Fruit fly (Drosophila melanogaster) whole organism, prepupa: ENCODE data around the gene Usp1.

Experiments
- Blimp-1 ChIP-seq: fragments of 200-800 bp; sonication (Bioruptor generic); optimal IDR thresholded peaks from 3 replicates; lab custom pipeline; 2017; ENCODE audit warnings: missing biosample characterization, missing genetic modification characterization, mild to moderate bottlenecking, moderate library complexity, missing genetic modification reagents
- CG10669 ChIP-seq: fragments of 200-800 bp; sonication (Bioruptor generic); optimal IDR thresholded peaks from 3 replicates; lab custom pipeline; 2018; ENCODE audit warnings: missing biosample characterization, mild to moderate bottlenecking, missing genetic modification characterization, moderate library complexity
- CG15336 ChIP-seq: fragments of 200-800 bp; sonication (Bioruptor generic); IDR thresholded peaks from 2 replicates; pipeline ENCODE4 v1.3.6; 2022; ENCODE audit warnings: missing biosample characterization, missing genetic modification characterization
- CG1621 ChIP-seq: fragments of 200-800 bp; sonication (Bioruptor generic); optimal IDR thresholded peaks from 3 replicates; lab custom pipeline; 2018; ENCODE audit warnings: missing biosample characterization, mild to moderate bottlenecking, missing genetic modification characterization
- CG3032 ChIP-seq: fragments of 200-800 bp; optimal IDR thresholded peaks from 2 replicates; lab custom pipeline; 2019; ENCODE audit warnings: missing biosample characterization, mild to moderate bottlenecking, missing genetic modification characterization, moderate library complexity
- CG31627 ChIP-seq: fragments of 200-800 bp; sonication (Bioruptor generic); optimal IDR thresholded peaks from 3 replicates; lab custom pipeline; 2016; ENCODE audit warnings: missing biosample characterization, missing genetic modification characterization
- CG32006 ChIP-seq: fragments of 200-800 bp; sonication (Bioruptor generic); optimal IDR thresholded peaks from 3 replicates; lab custom pipeline; 2017; ENCODE audit warnings: missing biosample characterization, mild to moderate bottlenecking, missing genetic modification characterization
- CG3919 ChIP-seq: fragments of 200-800 bp; sonication (Bioruptor generic); optimal IDR thresholded peaks from 3 replicates; lab custom pipeline; 2016; ENCODE audit warnings: missing biosample characterization, missing genetic modification characterization
- CG4318 ChIP-seq: fragments of 200-800 bp; sonication (Bioruptor generic); optimal IDR thresholded peaks from 3 replicates; lab custom pipeline; 2017; ENCODE audit warnings: missing biosample characterization, mild to moderate bottlenecking, missing genetic modification characterization
- CG6163 ChIP-seq: fragments of 200-800 bp; sonication (Bioruptor generic); IDR thresholded peaks from 3 replicates; pipeline ENCODE4 v1.3.6; 2022; ENCODE audit warnings: missing biosample characterization, missing genetic modification characterization
- CG6276 ChIP-seq: fragments of 200-800 bp; sonication (Bioruptor generic); optimal IDR thresholded peaks from 2 replicates; lab custom pipeline; 2017; ENCODE audit warnings: missing biosample characterization, mild to moderate bottlenecking, missing genetic modification characterization
- CG6792 ChIP-seq: fragments of 200-800 bp; sonication (Bioruptor generic); optimal IDR thresholded peaks from 3 replicates; lab custom pipeline; 2016; ENCODE audit warnings: missing biosample characterization, missing genetic modification characterization
- CG7368 ChIP-seq: fragments of 200-800 bp; sonication (Bioruptor generic); optimal IDR thresholded peaks from 3 replicates; lab custom pipeline; 2016; ENCODE audit warnings: missing biosample characterization, missing genetic modification characterization
- CG8632 ChIP-seq: fragments of 200-800 bp; sonication (Bioruptor generic); optimal IDR thresholded peaks from 3 replicates; lab custom pipeline; 2016; ENCODE audit warnings: missing biosample characterization, missing genetic modification characterization
- CG9139 ChIP-seq: fragments of 200-800 bp; sonication (Bioruptor generic); optimal IDR thresholded peaks from 3 replicates; lab custom pipeline; 2017; ENCODE audit warnings: missing biosample characterization, mild to moderate bottlenecking, missing genetic modification characterization
- Eip78C ChIP-seq: fragments of 200-800 bp; sonication (Bioruptor generic); peaks from one replicate; lab custom pipeline; 2016; ENCODE audit warnings: missing biosample characterization, missing genetic modification characterization
- Eip93F ChIP-seq: fragments of 200-800 bp; sonication (Bioruptor generic); optimal IDR thresholded peaks from 2 replicates; lab custom pipeline; 2016; ENCODE audit warnings: missing biosample characterization, mild to moderate bottlenecking, missing genetic modification characterization
- Ets21C ChIP-seq: fragments of 200-800 bp; sonication (Bioruptor generic); optimal IDR thresholded peaks from 3 replicates; lab custom pipeline; 2016; ENCODE audit warnings: missing biosample characterization, missing genetic modification characterization
- Ets96B ChIP-seq: fragments of 200-800 bp; optimal IDR thresholded peaks from 2 replicates; lab custom pipeline; 2019; ENCODE audit warnings: missing biosample characterization, mild to moderate bottlenecking, missing genetic modification characterization, moderate library complexity
- Gug ChIP-seq: fragments of 200-800 bp; sonication (Bioruptor generic); IDR thresholded peaks from 2 replicates; pipeline ENCODE4 v1.3.6; 2022; ENCODE audit warnings: missing biosample characterization, missing genetic modification characterization
- Hr38 ChIP-seq: sonication (Bioruptor generic); optimal IDR thresholded peaks from 2 replicates; lab custom pipeline; 2016; ENCODE audit warnings: missing biosample characterization, missing genetic modification characterization
- Hr39 ChIP-seq: fragments of 200-800 bp; sonication (Bioruptor generic); optimal IDR thresholded peaks from 2 replicates; lab custom pipeline; 2016; ENCODE audit warnings: missing biosample characterization, missing genetic modification characterization
- Hr4 ChIP-seq: fragments of 200-800 bp; sonication (Bioruptor generic); optimal IDR thresholded peaks from 3 replicates; lab custom pipeline; 2016; ENCODE audit warnings: missing biosample characterization, missing genetic modification characterization
- Lpt ChIP-seq: fragments of 200-800 bp; sonication (Bioruptor generic); optimal IDR thresholded peaks from 3 replicates; lab custom pipeline; 2016; ENCODE audit warnings: missing biosample characterization, missing genetic modification characterization
- Met ChIP-seq: fragments of 200-800 bp; sonication (Bioruptor generic); optimal IDR thresholded peaks from 3 replicates; lab custom pipeline; 2016; ENCODE audit warnings: missing biosample characterization, missing genetic modification characterization
- Smox ChIP-seq: fragments of 200-800 bp; sonication (Bioruptor generic); optimal IDR thresholded peaks from 3 replicates; lab custom pipeline; 2016; ENCODE audit warnings: missing biosample characterization, missing genetic modification characterization
- Sox102F ChIP-seq: fragments of 200-800 bp; sonication (Bioruptor generic); optimal IDR thresholded peaks from 2 replicates; lab custom pipeline; 2016; ENCODE audit warnings: missing biosample characterization, mild to moderate bottlenecking, missing genetic modification characterization
- Sox14 ChIP-seq: fragments of 200-800 bp; sonication (Bioruptor generic); optimal IDR thresholded peaks from 3 replicates; lab custom pipeline; 2016; ENCODE audit warnings: missing biosample characterization, missing genetic modification characterization
- Sox15 ChIP-seq: fragments of 200-800 bp; sonication (Bioruptor generic); optimal IDR thresholded peaks from 3 replicates; lab custom pipeline; 2016; ENCODE audit warnings: missing biosample characterization, missing genetic modification characterization
- acj6 ChIP-seq: fragments of 200-800 bp; sonication (Bioruptor generic); optimal IDR thresholded peaks from 3 replicates; lab custom pipeline; 2016; ENCODE audit warnings: missing biosample characterization, missing genetic modification characterization
- cyc ChIP-seq: fragments of 200-800 bp; sonication (Bioruptor generic); optimal IDR thresholded peaks from 3 replicates; lab custom pipeline; 2016; ENCODE audit warnings: missing biosample characterization, missing genetic modification characterization
- dac ChIP-seq: fragments of 200-800 bp; sonication (Bioruptor generic); optimal IDR thresholded peaks from 2 replicates; lab custom pipeline; 2017; ENCODE audit warnings: missing biosample characterization, mild to moderate bottlenecking, missing genetic modification characterization
- dsx ChIP-seq: fragments of 200-800 bp; optimal IDR thresholded peaks from 3 replicates; lab custom pipeline; 2019; ENCODE audit warnings: missing biosample characterization, mild to moderate bottlenecking, missing genetic modification characterization, moderate library complexity; ENCODE audit not compliant: poor library complexity, severe bottlenecking
- fd59A ChIP-seq: fragments of 200-800 bp; sonication (Bioruptor generic); optimal IDR thresholded peaks from 2 replicates; lab custom pipeline; 2017; ENCODE audit warnings: missing biosample characterization, mild to moderate bottlenecking, missing genetic modification characterization, missing genetic modification reagents
- lz ChIP-seq: fragments of 200-800 bp; sonication (Bioruptor generic); optimal IDR thresholded peaks from 3 replicates; lab custom pipeline; 2016; ENCODE audit warnings: missing biosample characterization, missing genetic modification characterization
- net ChIP-seq: fragments of 200-800 bp; sonication (Bioruptor generic); optimal IDR thresholded peaks from 3 replicates; lab custom pipeline; 2016; ENCODE audit warnings: missing biosample characterization, missing genetic modification characterization
- pdm3 ChIP-seq: fragments of 200-800 bp; sonication (Bioruptor generic); optimal IDR thresholded peaks from 3 replicates; lab custom pipeline; 2016; ENCODE audit warnings: missing biosample characterization, missing genetic modification characterization
- spab ChIP-seq: fragments of 200-800 bp; sonication (Bioruptor generic); optimal IDR thresholded peaks from 2 replicates; lab custom pipeline; 2017; ENCODE audit warnings: missing biosample characterization, mild to moderate bottlenecking, missing genetic modification characterization, missing genetic modification reagents
- ss ChIP-seq, 2 experiments: fragments of 200-800 bp; sonication (Bioruptor generic); optimal IDR thresholded peaks; 2 replicates in 1 of 2; 3 replicates in 1 of 2; lab custom pipeline; 2017 to 2018; ENCODE audit warnings: mild to moderate bottlenecking in 2 of 2, missing biosample characterization in 2 of 2, missing genetic modification characterization in 2 of 2, moderate library complexity in 1 of 2
- svp ChIP-seq: fragments of 200-800 bp; sonication (Bioruptor generic); peaks from one replicate; lab custom pipeline; 2016; ENCODE audit warnings: missing biosample characterization, missing genetic modification characterization

The Usp1 gene

DNA sequence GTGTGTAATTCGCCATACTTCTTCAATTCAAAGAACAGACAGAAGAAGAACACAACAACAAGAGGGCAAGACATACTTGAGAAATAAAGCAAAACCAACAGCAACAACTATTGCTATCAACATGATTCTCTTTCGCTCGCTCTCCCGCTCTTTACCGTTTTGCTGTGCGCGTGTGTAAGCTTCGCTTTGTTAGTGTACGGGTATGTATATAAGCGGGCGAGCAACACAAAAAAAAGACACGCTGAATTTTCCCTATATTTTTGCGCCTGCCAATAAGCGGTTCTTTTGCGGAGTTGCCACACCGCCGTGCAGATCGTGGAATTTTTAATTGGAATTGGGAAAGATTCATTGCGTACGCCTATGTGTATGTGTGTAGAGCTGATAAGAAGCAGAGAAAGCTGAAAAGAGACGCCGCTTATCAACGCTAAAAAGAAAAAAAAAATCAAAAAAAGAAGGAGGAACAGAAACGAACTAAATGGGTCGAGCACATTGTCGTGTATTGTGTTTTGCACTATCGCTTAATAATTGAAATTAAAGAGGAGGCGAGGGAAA, 13.9 kb upstream of the Usp1 start (continued):
- no peak for TF ChIP-seq CG31627 (GFP tag; lab: Kevin White, UChicago)
- no peak for TF ChIP-seq Ets21C (GFP tag; lab: Kevin White, UChicago)
- TF ChIP-seq Eip93F (GFP tag; lab: Kevin White, UChicago), result peak; percentile 31
- peak; percentile 58 for TF ChIP-seq CG3032 (tag; lab: Kevin White, UChicago)
- TF ChIP-seq CG8632 (GFP tag; lab: Kevin White, UChicago), result no peak
- TF ChIP-seq cyc, result no peak
- peak; percentile 15 for TF ChIP-seq acj6 (GFP tag; lab: Kevin White, UChicago)
- TF ChIP-seq Hr4, result peak; percentile 29
- TF ChIP-seq spab (GFP tag; lab: Kevin White, UChicago), result peak; percentile 56
- peak; percentile 13 for TF ChIP-seq Smox
- TF ChIP-seq CG6792 (GFP tag; lab: Kevin White, UChicago), result no peak
- TF ChIP-seq Gug (GFP tag; lab: Robert Waterston, UW), result no peak
- peak; percentile 66 for TF ChIP-seq CG1621 (tag; lab: Kevin White, UChicago)
- TF ChIP-seq Sox102F (GFP tag; lab: Kevin White, UChicago), result peak; percentile 10
- peak; percentile 65 for TF ChIP-seq dsx (GFP tag; lab: Kevin White, UChicago)
- TF ChIP-seq Hr39 (GFP tag; lab: Kevin White, UChicago), result no peak
- TF ChIP-seq Met, result peak; percentile 33
- peak; percentile 37 for TF ChIP-seq fd59A (GFP tag; lab: Kevin White, UChicago)
- TF ChIP-seq CG3919 (GFP tag; lab: Kevin White, UChicago), result peak; percentile 26
- no peak for TF ChIP-seq Hr38
- peak; percentile 79 for TF ChIP-seq CG9139
- TF ChIP-seq Sox14 (GFP tag; lab: Kevin White, UChicago), result no peak
- TF ChIP-seq, all 60 proteins: peak for 38

DNA sequence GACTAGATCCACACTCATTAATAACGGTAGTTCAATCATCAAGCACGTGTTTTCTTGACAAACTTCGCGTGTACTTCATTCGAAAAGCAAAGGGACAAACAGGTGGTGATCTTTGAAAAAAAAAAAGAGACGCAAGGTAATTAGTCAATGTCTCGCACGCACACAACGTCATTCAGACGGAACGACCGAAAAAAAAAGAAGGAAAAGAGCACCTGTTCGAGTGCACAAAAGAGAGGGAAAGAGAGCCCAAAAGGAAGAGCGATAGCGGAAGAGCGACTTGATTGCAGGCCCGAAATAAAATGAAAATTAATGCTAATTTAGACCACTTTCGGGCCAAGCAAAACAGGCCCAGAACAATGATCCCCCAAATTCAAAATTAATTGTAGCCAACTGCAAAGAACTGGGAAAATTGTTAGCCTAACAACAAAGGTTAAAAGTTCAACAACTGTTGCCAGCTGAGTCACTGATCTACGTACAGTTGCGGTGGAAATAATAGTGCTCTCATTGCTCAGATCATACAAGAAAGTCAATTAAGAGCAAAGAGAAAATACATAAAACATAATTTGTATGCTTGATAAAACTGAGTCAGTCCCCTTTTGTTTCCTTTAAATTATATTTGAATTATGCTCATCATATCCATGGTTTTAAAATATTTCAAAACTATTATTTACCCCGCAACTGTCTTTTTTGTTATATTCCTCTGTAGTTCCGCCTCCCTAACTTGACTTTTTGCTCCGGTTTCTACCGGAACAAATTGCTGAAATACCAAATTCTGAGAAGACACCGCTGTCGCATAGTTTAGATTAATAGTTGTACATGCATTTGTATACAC, 13.1 kb upstream of the Usp1 start:
- TF ChIP-seq Gug (GFP tag; lab: Robert Waterston, UW), result no peak
- no peak for TF ChIP-seq CG3919 (GFP tag; lab: Kevin White, UChicago)
- TF ChIP-seq svp (GFP tag; lab: Kevin White, UChicago), result peak; percentile 81
- no peak for TF ChIP-seq CG4318 (GFP tag; lab: Kevin White, UChicago)
- TF ChIP-seq pdm3 (GFP tag; lab: Kevin White, UChicago), result no peak
- TF ChIP-seq CG7368 (GFP tag; lab: Kevin White, UChicago), result no peak
- peak; percentile 37 for TF ChIP-seq Hr4
- TF ChIP-seq Sox15 (GFP tag; lab: Kevin White, UChicago), result no peak
- TF ChIP-seq Blimp-1 (GFP tag; lab: Kevin White, UChicago), result no peak
- no peak for TF ChIP-seq Lpt (GFP tag; lab: Kevin White, UChicago)
- TF ChIP-seq net (GFP tag; lab: Kevin White, UChicago), result no peak
- no peak for TF ChIP-seq CG6276 (GFP tag; lab: Kevin White, UChicago)
- TF ChIP-seq CG32006 (GFP tag; lab: Kevin White, UChicago), result peak; percentile 24
- TF ChIP-seq CG31627 (GFP tag; lab: Kevin White, UChicago), result no peak
- TF ChIP-seq Ets21C (GFP tag; lab: Kevin White, UChicago), result no peak
- TF ChIP-seq CG10669 (GFP tag; lab: Kevin White, UChicago), result no peak
- no peak for TF ChIP-seq CG9139
- no peak for TF ChIP-seq CG6163 (GFP tag; lab: Robert Waterston, UW)
- TF ChIP-seq Ets96B (tag; lab: Kevin White, UChicago), result no peak
- peak; percentile 50 for TF ChIP-seq Eip78C (GFP tag; lab: Kevin White, UChicago)
- no peak for TF ChIP-seq Met
- TF ChIP-seq dac, result no peak
- no peak for TF ChIP-seq Hr39 (GFP tag; lab: Kevin White, UChicago)
- no peak for TF ChIP-seq lz
- no peak for TF ChIP-seq CG15336
- peak in 1 of 2 experiments; percentile 53 for TF ChIP-seq ss (GFP tag; optimal IDR thresholded peaks at IDR 0.05; lab: Kevin White, UChicago)
